Fruit fly (Drosophila melanogaster): ENCODE results near the gene CG6325.

Gene CG6325

DNA sequence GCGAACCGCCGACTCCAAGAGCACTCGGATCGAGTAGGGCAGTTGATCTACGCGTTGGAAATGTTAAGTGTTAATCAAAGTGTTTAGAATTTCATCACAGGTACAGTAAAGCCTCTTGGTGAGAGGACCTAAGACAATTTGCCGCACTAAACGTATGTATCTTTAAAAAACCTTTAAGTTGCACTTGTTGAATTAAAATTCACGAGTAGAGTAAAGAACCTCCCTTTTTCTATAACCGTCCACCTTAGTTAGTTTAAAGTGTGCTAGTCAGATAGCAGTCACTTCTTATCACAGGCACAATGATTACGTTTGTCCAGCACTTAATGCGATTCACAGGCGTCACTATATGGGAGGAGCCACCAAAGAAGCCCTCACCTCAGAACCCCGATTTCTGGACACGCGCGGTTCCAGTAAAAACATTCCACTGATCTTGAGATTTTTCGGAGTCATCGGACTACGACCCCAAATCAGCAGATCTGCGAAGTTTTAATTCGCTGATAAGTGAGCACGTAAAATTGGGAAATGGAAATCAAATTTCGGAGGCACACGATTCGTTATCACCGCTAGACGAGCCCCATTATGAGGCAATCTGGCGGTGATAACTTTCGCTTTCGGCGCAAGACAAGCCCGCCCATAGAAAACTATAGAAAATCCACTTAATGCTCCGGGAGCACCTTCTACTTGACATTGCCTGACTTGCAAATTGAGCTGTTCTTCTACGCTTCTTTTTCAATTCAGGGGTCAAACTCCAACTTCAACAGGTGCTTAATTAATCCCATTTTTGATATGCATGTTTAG, 4.9 kb upstream of the CG6325 start:
- no peak for TF ChIP-seq psq (optimal IDR thresholded peaks at IDR 0.05)
- TF ChIP-seq Myc (optimal IDR thresholded peaks at IDR 0.05) = no peak
- TF ChIP-seq h (optimal IDR thresholded peaks at IDR 0.05) = no peak
- TF ChIP-seq insv (optimal IDR thresholded peaks at IDR 0.05) = no peak
- no peak for TF ChIP-seq Sin3A (optimal IDR thresholded peaks at IDR 0.05)
- TF ChIP-seq ttk (optimal IDR thresholded peaks at IDR 0.05) = no peak

DNA sequence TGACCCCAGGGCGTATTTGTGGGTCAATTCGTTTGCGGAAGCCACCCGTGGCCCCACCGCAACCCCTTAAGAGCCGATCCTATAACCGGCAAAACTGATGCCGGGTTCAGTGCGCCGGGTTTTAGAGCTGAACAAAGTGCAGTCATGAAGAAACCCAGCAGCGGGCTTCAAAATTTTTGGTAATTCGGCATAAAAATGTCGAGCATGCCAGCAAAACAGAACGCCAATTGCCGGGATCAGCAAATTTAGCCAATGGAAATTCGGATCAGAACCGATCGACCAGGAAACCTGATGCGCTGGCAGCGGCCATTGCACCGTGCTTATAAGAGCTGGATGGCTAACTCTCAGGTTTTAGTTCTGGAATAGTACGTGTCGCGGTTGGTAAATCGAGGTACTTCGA, 573 bp upstream of the CG6325 start:
- TF ChIP-seq insv (optimal IDR thresholded peaks at IDR 0.05) (no peak), Myc (optimal IDR thresholded peaks at IDR 0.05) (no peak), h (optimal IDR thresholded peaks at IDR 0.05) (no peak)

DNA sequence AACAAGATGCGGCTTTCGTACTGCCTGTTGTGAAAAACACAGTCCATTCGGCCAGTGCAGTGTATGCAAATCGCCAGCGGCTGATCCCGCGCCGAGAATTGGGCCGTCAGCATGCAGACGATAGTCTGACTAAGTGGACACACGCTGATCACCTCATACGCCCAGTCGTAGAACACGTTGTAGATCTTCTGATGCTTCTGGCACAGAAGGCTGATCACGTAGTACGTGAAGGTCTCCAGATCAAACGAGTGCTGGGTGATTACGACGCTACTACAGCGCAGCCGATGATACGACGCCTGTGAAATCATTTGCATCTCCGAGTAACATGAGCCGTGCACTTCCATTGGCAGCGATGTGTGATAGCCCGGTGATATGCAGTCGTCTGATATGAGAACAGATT, 3.1 kb downstream of the CG6325 start:
- TF ChIP-seq insv (optimal IDR thresholded peaks at IDR 0.05) = no peak
- no peak for TF ChIP-seq ttk (optimal IDR thresholded peaks at IDR 0.05)
- no peak for TF ChIP-seq psq (optimal IDR thresholded peaks at IDR 0.05)
- no peak for TF ChIP-seq h (optimal IDR thresholded peaks at IDR 0.05)
- TF ChIP-seq Sin3A (optimal IDR thresholded peaks at IDR 0.05) = no peak
- no peak for TF ChIP-seq Myc (optimal IDR thresholded peaks at IDR 0.05)

DNA sequence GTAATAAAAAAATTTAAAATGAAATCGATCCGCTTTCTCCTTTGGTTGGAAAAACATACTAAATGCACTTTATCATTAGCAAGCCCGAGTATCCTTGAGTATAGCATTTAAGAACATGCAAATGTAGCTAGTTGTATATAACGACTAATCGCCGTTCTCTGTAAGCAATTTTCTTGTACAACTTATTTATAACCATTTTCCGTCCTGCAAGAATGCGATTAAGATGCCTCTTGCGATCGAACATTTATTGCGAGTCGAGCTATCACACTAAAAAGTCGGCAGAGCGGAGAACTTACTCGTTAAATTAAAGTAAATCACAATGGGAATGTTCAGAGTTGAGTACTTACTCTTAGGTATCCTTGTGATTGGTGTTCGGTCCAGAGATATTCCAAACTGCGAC, 6.4 kb downstream of the CG6325 start, which contains the start of gene mthl11:
mthl11 (plus strand) TSS at position 301 of the 400 bp plus-strand sequence.
- no peak for TF ChIP-seq Myc (optimal IDR thresholded peaks at IDR 0.05)
- TF ChIP-seq h (optimal IDR thresholded peaks at IDR 0.05) = no peak
- TF ChIP-seq insv (optimal IDR thresholded peaks at IDR 0.05) = no peak
- no peak for TF ChIP-seq Sin3A (optimal IDR thresholded peaks at IDR 0.05)
- TF ChIP-seq psq (optimal IDR thresholded peaks at IDR 0.05) = no peak

DNA sequence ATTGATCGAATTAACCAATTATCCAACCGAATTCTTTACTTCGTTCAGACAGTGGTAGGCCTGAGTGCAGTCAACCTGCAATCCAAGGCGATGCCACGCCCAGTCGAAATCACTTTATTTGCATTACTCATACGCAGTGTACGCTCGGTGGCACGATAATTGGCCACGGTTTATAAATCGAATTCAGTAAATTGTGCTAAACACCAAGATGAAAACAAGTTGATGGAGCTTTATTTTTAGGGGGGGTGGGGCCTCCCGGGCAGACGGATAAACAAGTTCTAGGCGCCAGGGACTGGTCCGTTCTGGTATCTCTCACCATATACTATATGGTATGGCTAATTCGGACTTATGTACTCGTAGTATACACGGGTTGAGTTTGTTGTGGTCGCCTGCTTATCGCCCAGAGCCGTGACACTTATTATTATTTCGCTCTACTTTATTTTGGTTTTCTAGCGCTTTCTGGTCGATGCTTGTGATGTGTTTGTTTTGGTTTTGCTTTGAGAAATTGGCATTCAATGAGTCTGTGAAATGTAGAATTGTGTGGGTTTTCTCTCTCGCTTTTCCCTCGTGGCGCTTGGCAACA, 11.8 kb downstream of the CG6325 start:
- TF ChIP-seq Sin3A (optimal IDR thresholded peaks at IDR 0.05) = no peak
- no peak for TF ChIP-seq insv (optimal IDR thresholded peaks at IDR 0.05)
- TF ChIP-seq ttk (optimal IDR thresholded peaks at IDR 0.05) = no peak
- no peak for TF ChIP-seq h (optimal IDR thresholded peaks at IDR 0.05)

DNA sequence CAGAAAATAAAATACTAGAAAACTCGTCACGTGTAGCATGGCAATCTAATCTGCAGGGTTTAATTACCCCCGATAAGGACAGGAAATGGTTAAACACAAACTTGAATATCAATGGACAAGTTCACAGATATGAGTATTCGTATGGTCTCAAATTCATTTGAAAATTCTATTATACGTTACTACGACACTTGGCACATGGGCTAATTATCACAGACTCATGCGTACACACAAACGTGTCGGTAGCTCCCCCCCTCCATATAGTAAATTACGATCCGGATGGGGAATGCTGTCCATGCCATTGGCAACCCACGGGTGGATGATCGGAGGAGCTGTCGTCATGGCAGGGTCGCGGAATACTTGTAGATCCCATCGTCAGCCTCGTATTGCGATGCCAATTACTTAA, 12.7 kb downstream of the CG6325 start:
- TF ChIP-seq h (optimal IDR thresholded peaks at IDR 0.05) (no peak), ttk (optimal IDR thresholded peaks at IDR 0.05) (no peak), insv (optimal IDR thresholded peaks at IDR 0.05) (no peak), Sin3A (optimal IDR thresholded peaks at IDR 0.05) (no peak), psq (optimal IDR thresholded peaks at IDR 0.05) (no peak), Myc (optimal IDR thresholded peaks at IDR 0.05) (no peak)

DNA sequence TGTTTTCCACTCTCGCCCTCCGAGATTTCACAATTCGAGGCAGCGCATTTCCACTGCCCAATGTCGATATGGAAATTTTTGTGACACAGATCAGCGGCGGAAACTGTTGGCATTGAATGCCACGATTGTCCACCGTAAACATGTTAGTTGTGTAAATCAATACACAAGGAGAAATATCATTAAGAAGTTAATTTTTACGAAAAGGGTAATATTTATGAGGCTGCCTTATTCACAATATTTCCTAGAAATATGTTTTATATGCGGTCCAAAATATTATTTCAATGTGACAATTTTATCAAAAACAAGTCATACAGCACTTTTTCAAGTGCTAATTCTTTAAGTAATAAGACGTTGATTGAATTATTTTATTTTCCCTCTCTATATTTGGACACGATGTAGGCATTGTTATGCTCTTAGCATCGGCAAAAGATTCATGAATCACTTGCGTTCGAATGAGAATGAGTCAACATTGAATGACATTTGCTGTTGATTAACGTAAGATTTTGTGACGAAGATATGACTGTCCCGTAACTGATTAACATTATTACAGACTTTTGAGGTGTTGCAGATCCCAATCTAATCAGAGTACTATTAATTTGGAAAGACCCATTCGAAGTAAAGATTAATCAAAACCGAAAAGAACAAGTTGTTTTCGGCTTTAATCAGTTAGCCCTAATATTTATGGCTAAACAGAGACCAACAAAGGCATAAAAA, 13.3 kb downstream of the CG6325 start:
- TF ChIP-seq ttk (optimal IDR thresholded peaks at IDR 0.05) (no peak), insv (optimal IDR thresholded peaks at IDR 0.05) (no peak), Myc (optimal IDR thresholded peaks at IDR 0.05) (no peak), h (optimal IDR thresholded peaks at IDR 0.05) (no peak)

DNA sequence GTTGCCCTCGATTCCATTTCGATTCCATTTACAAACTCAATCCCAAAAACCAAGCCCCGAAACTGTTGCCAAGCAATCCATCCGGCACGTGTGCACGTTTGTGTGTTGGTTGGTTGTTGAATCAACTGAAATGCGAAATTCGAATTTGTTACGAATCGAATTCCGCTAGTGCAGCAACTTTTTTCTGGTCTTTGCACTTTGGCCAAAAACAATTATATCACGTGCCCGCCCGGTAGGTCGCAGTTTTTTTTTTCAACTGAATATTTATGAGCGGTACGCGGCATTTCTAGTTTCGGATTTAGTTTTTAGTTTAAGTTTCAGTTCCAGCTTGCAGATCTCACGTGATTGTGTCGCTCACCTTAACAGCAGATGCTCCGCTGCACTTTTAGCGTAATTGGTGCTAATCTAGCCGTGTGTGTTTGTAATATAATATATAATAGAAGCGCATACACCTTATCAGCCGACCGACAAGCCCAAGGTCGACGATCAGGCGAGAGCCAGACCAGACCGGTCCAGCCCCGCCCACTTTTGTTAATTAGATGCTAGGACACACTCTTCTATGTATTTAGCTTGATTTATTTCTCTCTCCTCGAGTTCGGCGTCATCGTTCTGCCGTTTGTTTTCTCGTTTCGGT, 13.9 kb downstream of the CG6325 start:
- TF ChIP-seq h (optimal IDR thresholded peaks at IDR 0.05) (no peak), Sin3A (optimal IDR thresholded peaks at IDR 0.05) (no peak), Myc (optimal IDR thresholded peaks at IDR 0.05) (no peak), insv (optimal IDR thresholded peaks at IDR 0.05) (no peak), ttk (optimal IDR thresholded peaks at IDR 0.05) (no peak), psq (optimal IDR thresholded peaks at IDR 0.05) (no peak)

DNA sequence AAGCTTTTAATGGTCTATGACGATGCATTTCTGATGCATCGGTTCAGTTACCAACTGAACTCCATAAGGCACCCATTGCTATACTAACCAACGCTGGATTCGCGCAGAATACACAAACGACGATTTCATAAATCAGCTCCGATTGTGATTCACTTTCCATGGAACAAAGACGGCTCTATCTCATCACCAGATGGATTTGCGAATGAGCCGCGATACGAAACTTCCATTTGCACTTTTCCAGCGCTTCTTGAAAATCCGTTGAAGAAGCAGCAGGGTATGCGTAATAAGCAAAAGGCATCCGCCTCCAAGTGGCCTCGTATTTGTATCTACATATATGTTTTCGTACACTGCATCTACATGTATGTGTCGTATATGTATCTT, 14.6 kb downstream of the CG6325 start:
- TF ChIP-seq insv (optimal IDR thresholded peaks at IDR 0.05) = no peak
- no peak for TF ChIP-seq ttk (optimal IDR thresholded peaks at IDR 0.05)

DNA sequence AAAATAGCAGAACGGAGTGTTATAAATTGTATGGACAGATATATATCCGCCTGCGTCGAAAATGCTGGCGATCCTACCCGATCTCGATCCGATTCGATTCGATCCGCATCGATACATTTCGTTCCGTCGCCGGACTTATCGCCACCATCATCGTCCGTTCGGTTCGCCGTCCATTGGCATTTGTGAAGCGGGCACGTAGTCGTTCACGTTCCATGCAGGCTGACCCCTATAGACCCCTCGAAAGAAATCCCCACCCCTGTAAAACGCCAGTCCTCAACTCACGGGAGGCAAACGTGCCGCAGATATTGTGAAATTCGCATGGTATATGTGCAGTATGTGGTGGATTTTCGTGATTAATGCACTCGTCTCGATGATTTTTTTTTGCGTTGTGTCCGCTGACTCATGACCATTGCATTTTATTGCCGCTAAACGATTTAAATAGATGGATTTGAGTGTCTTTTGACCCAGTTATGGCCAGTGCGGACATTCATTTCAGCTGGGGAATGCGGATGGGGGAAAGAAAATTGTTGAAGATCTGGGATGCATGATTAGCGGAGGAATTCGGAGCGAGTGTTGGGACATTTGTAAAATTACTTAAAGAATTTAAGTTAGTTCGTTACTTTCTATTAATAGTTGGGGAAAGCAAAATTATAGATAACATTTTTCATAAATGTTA, 15.1 kb downstream of the CG6325 start:
- no peak for TF ChIP-seq ttk (optimal IDR thresholded peaks at IDR 0.05)
- TF ChIP-seq psq (optimal IDR thresholded peaks at IDR 0.05) = no peak
- no peak for TF ChIP-seq Myc (optimal IDR thresholded peaks at IDR 0.05)
- no peak for TF ChIP-seq Sin3A (optimal IDR thresholded peaks at IDR 0.05)
- no peak for TF ChIP-seq h (optimal IDR thresholded peaks at IDR 0.05)
- TF ChIP-seq insv (optimal IDR thresholded peaks at IDR 0.05) = no peak

DNA sequence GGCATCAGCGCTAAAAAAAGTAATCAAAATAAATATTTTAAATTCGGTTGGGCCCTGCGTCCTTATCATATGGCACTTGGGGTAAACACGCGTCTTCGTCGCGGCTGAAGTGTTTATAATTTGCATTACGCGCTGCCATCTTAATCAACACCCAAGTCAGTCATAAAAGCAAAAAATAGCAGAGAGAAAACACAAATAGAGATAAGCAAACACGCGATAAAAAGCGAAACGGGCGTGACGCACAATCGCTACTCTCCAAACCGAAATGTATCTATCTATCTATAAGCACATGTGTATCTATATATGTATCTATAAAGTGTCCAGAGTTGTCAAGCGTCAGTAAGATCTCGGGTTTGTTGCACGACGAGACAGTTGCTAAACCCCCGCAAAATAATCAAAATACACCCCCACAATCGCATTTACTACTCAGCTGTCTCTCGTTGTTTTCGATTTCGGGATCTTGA, 16.1 kb downstream of the CG6325 start:
- TF ChIP-seq h (optimal IDR thresholded peaks at IDR 0.05) = no peak
- TF ChIP-seq insv (optimal IDR thresholded peaks at IDR 0.05) = no peak
- no peak for TF ChIP-seq Sin3A (optimal IDR thresholded peaks at IDR 0.05)
- no peak for TF ChIP-seq ttk (optimal IDR thresholded peaks at IDR 0.05)
- TF ChIP-seq Myc (optimal IDR thresholded peaks at IDR 0.05) = no peak
- no peak for TF ChIP-seq psq (optimal IDR thresholded peaks at IDR 0.05)
